ENCODE assay signal across 5 fruit fly cellular contexts in the genomic region with DNA sequence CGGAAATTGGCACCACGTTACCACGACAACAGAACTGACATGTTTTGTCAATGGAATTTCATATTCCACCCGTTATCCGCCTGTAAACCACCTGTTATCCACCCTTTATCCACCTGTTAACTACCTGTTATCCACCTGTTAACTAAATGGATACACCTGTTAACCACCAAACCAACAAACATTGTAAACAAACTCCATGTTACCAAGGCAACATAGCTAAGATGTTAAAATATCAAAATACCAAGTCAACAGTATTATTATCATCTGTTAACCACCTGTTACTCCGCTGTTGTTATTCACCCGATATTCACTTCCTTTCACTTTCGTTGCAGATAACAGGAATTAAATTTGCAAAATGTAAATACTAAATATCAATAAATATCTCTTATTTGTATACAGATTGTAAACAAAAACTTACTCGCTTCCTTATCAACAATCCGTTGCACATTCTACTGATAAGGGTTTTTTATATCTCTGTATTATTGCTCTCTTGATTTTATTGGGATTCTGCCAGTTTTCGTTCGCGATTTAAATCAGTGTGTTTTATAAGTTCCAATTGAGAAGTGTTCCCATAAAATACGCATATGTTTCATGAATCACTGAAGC.
TF ChIP-seq lines count a peak whose summit lies in the region.

A gene (plus strand): TSS at position 556 of the 606 bp plus-strand sequence.

- no peak for TF ChIP-seq CTCF in whole organism, embryonic (GFP tag; optimal IDR thresholded peaks at IDR 0.05; lab: Kevin White, UChicago)

TF ChIP-seq in whole organism, adult, 20 proteins besides CTCF, POLR2A, EP300 and RAD21:
- TF ChIP-seq cic (GFP tag; optimal IDR thresholded peaks at IDR 0.05; lab: Kevin White, UChicago), result peak; percentile 80
- peak; percentile 7 for TF ChIP-seq pad (GFP tag; optimal IDR thresholded peaks at IDR 0.05; lab: Kevin White, UChicago)
- peak; percentile 5 for TF ChIP-seq Mnt (GFP tag; optimal IDR thresholded peaks at IDR 0.05; lab: Kevin White, UChicago)
- peak; percentile 3 for TF ChIP-seq ovo (GFP tag; optimal IDR thresholded peaks at IDR 0.05; lab: Kevin White, UChicago)
- TF ChIP-seq CG12768 (GFP tag; optimal IDR thresholded peaks at IDR 0.05; lab: Kevin White, UChicago), result peak; percentile 63
- TF ChIP-seq CG11617 (GFP tag; optimal IDR thresholded peaks at IDR 0.05; lab: Kevin White, UChicago), result no peak

TF ChIP-seq in whole organism, embryonic, 481 proteins besides CTCF, POLR2A, EP300 and RAD21 (continues in another document):
- TF ChIP-seq CG7786 (GFP tag; optimal IDR thresholded peaks at IDR 0.05; lab: Kevin White, UChicago) (peak; percentile 39), zen2 (GFP tag; IDR thresholded peaks at IDR 0.05; lab: Robert Waterston, UW; ENCODE audit: partially characterized antibody) (no peak), pnt (GFP tag; optimal IDR thresholded peaks at IDR 0.05; lab: Kevin White, UChicago) (peak; percentile 49), CG4328 (GFP tag; optimal IDR thresholded peaks at IDR 0.05; lab: Kevin White, UChicago) (peak; percentile 20), wek (GFP tag; optimal IDR thresholded peaks at IDR 0.05; lab: Kevin White, UChicago) (peak; percentile 28), tup (GFP tag; optimal IDR thresholded peaks at IDR 0.05; lab: Kevin White, UChicago) (no peak), Eip74EF (GFP tag; optimal IDR thresholded peaks at IDR 0.05; lab: Kevin White, UChicago) (no peak), gro (GFP tag; optimal IDR thresholded peaks at IDR 0.05; lab: Kevin White, UChicago) (no peak), CG13894 (tag; optimal IDR thresholded peaks at IDR 0.05; lab: Kevin White, UChicago) (no peak), dati (GFP tag; IDR thresholded peaks at IDR 0.05; lab: Robert Waterston, UW) (no peak), mam (GFP tag; optimal IDR thresholded peaks at IDR 0.05; lab: Kevin White, UChicago) (no peak), CG8089 (GFP tag; optimal IDR thresholded peaks at IDR 0.05; lab: Kevin White, UChicago) (no peak), Lim3 (GFP tag; IDR thresholded peaks at IDR 0.05; lab: Robert Waterston, UW) (no peak), CG34422 (GFP tag; IDR thresholded peaks at IDR 0.05; lab: Robert Waterston, UW) (no peak), mld (GFP tag; IDR thresholded peaks at IDR 0.05; lab: Robert Waterston, UW; ENCODE audit: partially characterized antibody) (no peak), CG12155 (GFP tag; optimal IDR thresholded peaks at IDR 0.05; lab: Kevin White, UChicago) (no peak), Elba2 (GFP tag; optimal IDR thresholded peaks at IDR 0.05; lab: Kevin White, UChicago) (no peak), Dip3 (GFP tag; optimal IDR thresholded peaks at IDR 0.05; lab: Kevin White, UChicago) (peak; percentile 19), CG6854 (GFP tag; optimal IDR thresholded peaks at IDR 0.05; lab: Kevin White, UChicago) (peak; percentile 5), mirr (GFP tag; optimal IDR thresholded peaks at IDR 0.05; lab: Kevin White, UChicago) (peak; percentile 48)

TF ChIP-seq in whole organism, prepupa, 60 proteins besides CTCF, POLR2A, EP300 and RAD21:
- TF ChIP-seq CG8632 (GFP tag; optimal IDR thresholded peaks at IDR 0.05; lab: Kevin White, UChicago) (peak; percentile 27), salr (GFP tag; optimal IDR thresholded peaks at IDR 0.05; lab: Kevin White, UChicago) (peak in 1 of 2 experiments; percentile 22), CG34406 (GFP tag; optimal IDR thresholded peaks at IDR 0.05; lab: Kevin White, UChicago) (peak; percentile 9), CG6792 (GFP tag; optimal IDR thresholded peaks at IDR 0.05; lab: Kevin White, UChicago) (peak; percentile 12), CG8319 (GFP tag; optimal IDR thresholded peaks at IDR 0.05; lab: Kevin White, UChicago) (peak; percentile 18), eg (GFP tag; IDR thresholded peaks at IDR 0.05; lab: Robert Waterston, UW) (no peak), CG32006 (GFP tag; optimal IDR thresholded peaks at IDR 0.05; lab: Kevin White, UChicago) (no peak), achi (GFP tag; optimal IDR thresholded peaks at IDR 0.05; lab: Kevin White, UChicago) (peak; percentile 8), CG11902 (GFP tag; optimal IDR thresholded peaks at IDR 0.05; lab: Kevin White, UChicago) (peak; percentile 19), topi (GFP tag; optimal IDR thresholded peaks at IDR 0.05; lab: Kevin White, UChicago) (no peak)

TF ChIP-seq in whole organism, pupa, 21 proteins besides CTCF, POLR2A, EP300 and RAD21:
- no peak for TF ChIP-seq CG4496 (GFP tag; IDR thresholded peaks at IDR 0.05; lab: Robert Waterston, UW)
- peak; percentile 41; the same call in 1 of the 2 replicates for TF ChIP-seq CG12605 (GFP tag; IDR thresholded peaks at IDR 0.05; lab: Robert Waterston, UW)

TF ChIP-seq in whole organism, wandering third instar larva, 38 proteins besides CTCF, POLR2A, EP300 and RAD21:
- TF ChIP-seq psq (GFP tag; optimal IDR thresholded peaks at IDR 0.05; lab: Kevin White, UChicago) (no peak), Sp1 (GFP tag; optimal IDR thresholded peaks at IDR 0.05; lab: Kevin White, UChicago) (no peak), Dfd (GFP tag; optimal IDR thresholded peaks at IDR 0.05; lab: Kevin White, UChicago) (no peak), Hr78 (GFP tag; optimal IDR thresholded peaks at IDR 0.05; lab: Kevin White, UChicago) (no peak), dsf (GFP tag; optimal IDR thresholded peaks at IDR 0.05; lab: Kevin White, UChicago; ENCODE audit: borderline replicate concordance) (no peak), ey (GFP tag; optimal IDR thresholded peaks at IDR 0.05; lab: Kevin White, UChicago) (peak; percentile 61), tai (GFP tag; optimal IDR thresholded peaks at IDR 0.05; lab: Kevin White, UChicago) (no peak), Abd-B (GFP tag; optimal IDR thresholded peaks at IDR 0.05; lab: Kevin White, UChicago) (no peak), woc (GFP tag; optimal IDR thresholded peaks at IDR 0.05; lab: Kevin White, UChicago) (no peak), Rel (GFP tag; optimal IDR thresholded peaks at IDR 0.05; lab: Kevin White, UChicago) (no peak), Rel (tag; optimal IDR thresholded peaks at IDR 0.05; lab: Kevin White, UChicago) (no peak), Myc (optimal IDR thresholded peaks at IDR 0.05; lab: Kevin White, UChicago) (no peak), CG9705 (GFP tag; optimal IDR thresholded peaks at IDR 0.05; lab: Kevin White, UChicago) (no peak), dl (GFP tag; optimal IDR thresholded peaks at IDR 0.05; lab: Kevin White, UChicago; ENCODE audit: insufficient read depth in 1 of 2, partially characterized antibody in 2 of 2) (no peak), br (GFP tag; optimal IDR thresholded peaks at IDR 0.05; lab: Kevin White, UChicago) (no peak), Mio (GFP tag; optimal IDR thresholded peaks at IDR 0.05; lab: Kevin White, UChicago) (peak; percentile 60), dmrt93B (GFP tag; optimal IDR thresholded peaks at IDR 0.05; lab: Kevin White, UChicago) (no peak), rgr (GFP tag; optimal IDR thresholded peaks at IDR 0.05; lab: Kevin White, UChicago) (no peak), sage (GFP tag; optimal IDR thresholded peaks at IDR 0.05; lab: Kevin White, UChicago) (no peak), fru (GFP tag; optimal IDR thresholded peaks at IDR 0.05; lab: Kevin White, UChicago) (no peak), HLH106 (tag; optimal IDR thresholded peaks at IDR 0.05; lab: Kevin White, UChicago) (no peak), OdsH (GFP tag; optimal IDR thresholded peaks at IDR 0.05; lab: Kevin White, UChicago) (peak; percentile 19), lola (GFP tag; optimal IDR thresholded peaks at IDR 0.05; lab: Kevin White, UChicago) (no peak), Dif (GFP tag; optimal IDR thresholded peaks at IDR 0.05; lab: Kevin White, UChicago; ENCODE audit: partially characterized antibody) (no peak), Hnf4 (GFP tag; optimal IDR thresholded peaks at IDR 0.05; lab: Kevin White, UChicago) (no peak), sv (GFP tag; optimal IDR thresholded peaks at IDR 0.05; lab: Kevin White, UChicago) (no peak), pan (optimal IDR thresholded peaks at IDR 0.05; lab: Kevin White, UChicago) (no peak), CG32264 (GFP tag; optimal IDR thresholded peaks at IDR 0.05; lab: Kevin White, UChicago) (peak; percentile 31), Jra (GFP tag; optimal IDR thresholded peaks at IDR 0.05; lab: Kevin White, UChicago) (no peak), usp (GFP tag; optimal IDR thresholded peaks at IDR 0.05; lab: Kevin White, UChicago) (no peak), N (GFP tag; optimal IDR thresholded peaks at IDR 0.05; lab: Kevin White, UChicago) (no peak), brk (GFP tag; optimal IDR thresholded peaks at IDR 0.05; lab: Kevin White, UChicago) (no peak), h (GFP tag; optimal IDR thresholded peaks at IDR 0.05; lab: Kevin White, UChicago) (no peak), foxo (GFP tag; optimal IDR thresholded peaks at IDR 0.05; lab: Kevin White, UChicago) (peak in 1 of 2 experiments; percentile 36), Vsx2 (GFP tag; optimal IDR thresholded peaks at IDR 0.05; lab: Kevin White, UChicago; ENCODE audit: partially characterized antibody) (no peak), CrebA (GFP tag; optimal IDR thresholded peaks at IDR 0.05; lab: Kevin White, UChicago; ENCODE audit: borderline replicate concordance) (no peak), jim (GFP tag; optimal IDR thresholded peaks at IDR 0.05; lab: Kevin White, UChicago) (peak; percentile 9), Hr83 (GFP tag; optimal IDR thresholded peaks at IDR 0.05; lab: Kevin White, UChicago; ENCODE audit: poor library complexity, severe bottlenecking) (peak; percentile 33), GATAd (GFP tag; optimal IDR thresholded peaks at IDR 0.05; lab: Kevin White, UChicago) (peak; percentile 38)
